Fruit fly (Drosophila melanogaster) whole organism, embryonic: Measurements from ENCODE around the gene Sirt4.

Experiments
- CG11696 ChIP-seq: fragments of 200-800 bp; sonication (Bioruptor generic); IDR thresholded peaks from 2 replicates; pipeline ENCODE4 v1.3.6; 2022; ENCODE audit warnings: missing biosample characterization, missing genetic modification characterization
- CG12391 ChIP-seq: fragments of 200-800 bp; sonication (Bioruptor generic); optimal IDR thresholded peaks from 3 replicates; lab custom pipeline; 2018; ENCODE audit warnings: missing biosample characterization, mild to moderate bottlenecking, missing genetic modification characterization, moderate library complexity
- CG13287 ChIP-seq: fragments of 200-800 bp; sonication (Bioruptor generic); IDR thresholded peaks from 2 replicates; pipeline ENCODE4 v1.3.6; 2022; ENCODE audit warnings: missing biosample characterization, missing genetic modification characterization; ENCODE audit not compliant: partially characterized antibody
- CG14441 ChIP-seq: fragments of 200-800 bp; sonication (Bioruptor generic); IDR thresholded peaks from 2 replicates; pipeline ENCODE4 v1.3.6; 2022; ENCODE audit warnings: missing biosample characterization, missing genetic modification characterization
- CG1529 ChIP-seq: fragments of 200-800 bp; sonication (Bioruptor generic); optimal IDR thresholded peaks from 3 replicates; lab custom pipeline; 2018; ENCODE audit warnings: missing biosample characterization, missing genetic modification characterization
- CG15479 ChIP-seq: fragments of 200-800 bp; sonication (Bioruptor generic); optimal IDR thresholded peaks from 3 replicates; lab custom pipeline; 2019; ENCODE audit warnings: missing biosample characterization, mild to moderate bottlenecking, missing genetic modification characterization, moderate library complexity
- CG15514 ChIP-seq: fragments of 200-800 bp; sonication (Bioruptor generic); optimal IDR thresholded peaks from 3 replicates; lab custom pipeline; 2017; ENCODE audit warnings: missing biosample characterization, missing genetic modification characterization, mild to moderate bottlenecking, moderate library complexity, missing genetic modification reagents
- CG15601 ChIP-seq: fragments of 200-800 bp; sonication (Bioruptor generic); optimal IDR thresholded peaks from 3 replicates; lab custom pipeline; 2019; ENCODE audit warnings: missing biosample characterization, mild to moderate bottlenecking, missing genetic modification characterization, moderate library complexity
- CG17802 ChIP-seq: fragments of 200-800 bp; sonication (Bioruptor generic); optimal IDR thresholded peaks from 2 replicates; lab custom pipeline; 2018; ENCODE audit warnings: missing biosample characterization, mild to moderate bottlenecking, missing genetic modification characterization, moderate library complexity
- CG2199 ChIP-seq: fragments of 200-800 bp; sonication (Bioruptor generic); IDR thresholded peaks from 3 replicates; pipeline ENCODE4 v1.3.6; 2022; ENCODE audit warnings: missing biosample characterization, missing genetic modification characterization
- CG30020 ChIP-seq: fragments of 200-800 bp; optimal IDR thresholded peaks from 2 replicates; lab custom pipeline; 2019; ENCODE audit warnings: missing biosample characterization, mild to moderate bottlenecking, missing genetic modification characterization, moderate library complexity
- CG31224 ChIP-seq: fragments of 200-800 bp; sonication (Bioruptor generic); IDR thresholded peaks from 2 replicates; pipeline ENCODE4 v1.3.6; 2022; ENCODE audit warnings: missing biosample characterization, missing genetic modification characterization
- CG3163 ChIP-seq: fragments of 200-800 bp; sonication (Bioruptor generic); optimal IDR thresholded peaks from 3 replicates; lab custom pipeline; 2016; ENCODE audit warnings: missing biosample characterization, missing genetic modification characterization
- CG32767 ChIP-seq: fragments of 200-800 bp; sonication (Bioruptor generic); IDR thresholded peaks from 2 replicates; pipeline ENCODE4 v1.3.6; 2022; ENCODE audit warnings: missing biosample characterization, missing genetic modification characterization
- CG33557 ChIP-seq: fragments of 200-800 bp; sonication (Bioruptor generic); optimal IDR thresholded peaks from 2 replicates; lab custom pipeline; 2019; ENCODE audit warnings: missing biosample characterization, mild to moderate bottlenecking, missing genetic modification characterization, moderate library complexity
- CG34422 ChIP-seq: fragments of 200-800 bp; sonication (Bioruptor generic); IDR thresholded peaks from 3 replicates; pipeline ENCODE4 v1.3.6; 2022; ENCODE audit warnings: missing biosample characterization, missing genetic modification characterization
- CG6791 ChIP-seq: fragments of 200-800 bp; sonication (Bioruptor generic); IDR thresholded peaks from 3 replicates; pipeline ENCODE4 v1.3.6; 2022; ENCODE audit warnings: missing biosample characterization, missing genetic modification characterization; ENCODE audit not compliant: partially characterized antibody
- CG8388 ChIP-seq: fragments of 200-800 bp; sonication (Bioruptor generic); optimal IDR thresholded peaks from 2 replicates; lab custom pipeline; 2019; ENCODE audit warnings: missing biosample characterization, mild to moderate bottlenecking, missing genetic modification characterization, moderate library complexity
- CG8924 ChIP-seq: fragments of 200-800 bp; optimal IDR thresholded peaks from 3 replicates; lab custom pipeline; 2019; ENCODE audit warnings: missing biosample characterization, mild to moderate bottlenecking, missing genetic modification characterization, moderate library complexity
- Camta ChIP-seq: fragments of 200-800 bp; sonication (Bioruptor generic); optimal IDR thresholded peaks from 2 replicates; lab custom pipeline; 2016; ENCODE audit warnings: missing biosample characterization, missing genetic modification characterization
- Chrac-16 ChIP-seq: fragments of 200-800 bp; sonication (Bioruptor generic); optimal IDR thresholded peaks from 3 replicates; lab custom pipeline; 2016; ENCODE audit warnings: missing biosample characterization, missing genetic modification characterization
- CrebB ChIP-seq: fragments of 200-800 bp; sonication (Bioruptor generic); optimal IDR thresholded peaks from 3 replicates; lab custom pipeline; 2018; ENCODE audit warnings: missing biosample characterization, mild to moderate bottlenecking, missing genetic modification characterization
- Dek ChIP-seq: fragments of 200-800 bp; sonication (Bioruptor generic); optimal IDR thresholded peaks from 3 replicates; lab custom pipeline; 2019; ENCODE audit warnings: missing biosample characterization, mild to moderate bottlenecking, missing genetic modification characterization, moderate library complexity
- Dfd ChIP-seq, 2 experiments: fragments of >200 bp; optimal IDR thresholded peaks; 2 replicates each; lab custom pipeline; 2017; ENCODE audit warnings: missing biosample characterization in 2 of 2, missing genetic modification characterization in 2 of 2
- Dip3 ChIP-seq: fragments of 200-800 bp; sonication (Bioruptor generic); optimal IDR thresholded peaks from 3 replicates; lab custom pipeline; 2016; ENCODE audit warnings: missing biosample characterization, missing genetic modification characterization
- Ets97D ChIP-seq: fragments of 200-800 bp; sonication (Bioruptor generic); optimal IDR thresholded peaks from 3 replicates; lab custom pipeline; 2016; ENCODE audit warnings: missing biosample characterization, missing genetic modification characterization
- Hand ChIP-seq: fragments of 200-800 bp; sonication (Bioruptor generic); optimal IDR thresholded peaks from 2 replicates; lab custom pipeline; 2017; ENCODE audit warnings: mild to moderate bottlenecking, missing biosample characterization, missing genetic modification reagents, missing genetic modification characterization
- Hey ChIP-seq: fragments of 200-800 bp; sonication (Bioruptor generic); optimal IDR thresholded peaks from 3 replicates; lab custom pipeline; 2018; ENCODE audit warnings: missing biosample characterization, mild to moderate bottlenecking, missing genetic modification characterization
- Hmr ChIP-seq: fragments of 200-800 bp; sonication (Bioruptor generic); optimal IDR thresholded peaks from 3 replicates; lab custom pipeline; 2017; ENCODE audit warnings: mild to moderate bottlenecking, missing biosample characterization, missing genetic modification reagents, missing genetic modification characterization
- Lhr ChIP-seq: fragments of 200-800 bp; sonication (Bioruptor generic); optimal IDR thresholded peaks from 3 replicates; lab custom pipeline; 2017; ENCODE audit warnings: mild to moderate bottlenecking, missing biosample characterization, missing genetic modification reagents, missing genetic modification characterization
- Myb ChIP-seq: fragments of 200-800 bp; sonication (Bioruptor generic); optimal IDR thresholded peaks from 2 replicates; lab custom pipeline; 2016; ENCODE audit warnings: missing biosample characterization, missing genetic modification characterization
- NK7.1 ChIP-seq: fragments of 200-800 bp; sonication (Bioruptor generic); optimal IDR thresholded peaks from 3 replicates; lab custom pipeline; 2016; ENCODE audit warnings: missing biosample characterization, missing genetic modification characterization
- Nf-YB ChIP-seq: fragments of 200-800 bp; sonication (Bioruptor generic); optimal IDR thresholded peaks from 3 replicates; lab custom pipeline; 2019; ENCODE audit warnings: missing biosample characterization, mild to moderate bottlenecking, missing genetic modification characterization, moderate library complexity
- PHDP ChIP-seq: fragments of 200-800 bp; sonication (Bioruptor generic); optimal IDR thresholded peaks from 3 replicates; lab custom pipeline; 2018; ENCODE audit warnings: missing biosample characterization, mild to moderate bottlenecking, missing genetic modification characterization, moderate library complexity
- fd3F ChIP-seq: fragments of 200-800 bp; sonication (Bioruptor generic); optimal IDR thresholded peaks from 2 replicates; lab custom pipeline; 2018; ENCODE audit warnings: missing biosample characterization, mild to moderate bottlenecking, missing genetic modification characterization, moderate library complexity
- fu2 ChIP-seq: fragments of 200-800 bp; sonication (Bioruptor generic); optimal IDR thresholded peaks from 2 replicates; lab custom pipeline; 2016; ENCODE audit warnings: missing biosample characterization, missing genetic modification characterization
- gcm2 ChIP-seq: fragments of 200-800 bp; sonication (Bioruptor generic); optimal IDR thresholded peaks from 2 replicates; lab custom pipeline; 2016; ENCODE audit warnings: missing biosample characterization, missing genetic modification characterization
- gt ChIP-seq: fragments of 200-800 bp; sonication (Bioruptor generic); IDR thresholded peaks from 2 replicates; pipeline ENCODE4 v1.3.6; 2022; ENCODE audit warnings: missing biosample characterization, missing genetic modification characterization
- h ChIP-seq: fragments of >200 bp; optimal IDR thresholded peaks from 2 replicates; lab custom pipeline; 2017
- lab ChIP-seq: fragments of 200-800 bp; sonication (Bioruptor generic); optimal IDR thresholded peaks from 3 replicates; lab custom pipeline; 2017; ENCODE audit warnings: missing biosample characterization, missing genetic modification characterization, mild to moderate bottlenecking, moderate library complexity, missing genetic modification reagents
- onecut ChIP-seq: fragments of 200-800 bp; sonication (Bioruptor generic); IDR thresholded peaks from 2 replicates; pipeline ENCODE4 v1.3.6; 2022; ENCODE audit warnings: missing biosample characterization, missing genetic modification characterization
- p53 ChIP-seq: fragments of 200-800 bp; sonication (Bioruptor generic); optimal IDR thresholded peaks from 2 replicates; lab custom pipeline; 2016; ENCODE audit warnings: missing biosample characterization, missing genetic modification characterization
- pan ChIP-seq, 4 experiments: fragments of >200 bp in 3 of 4; fragments of 200-800 bp in 1 of 4; sonication (Bioruptor generic) in 1 of 4; optimal IDR thresholded peaks in 3 of 4; IDR thresholded peaks in 1 of 4; 2 replicates each; pipeline versions ENCODE4 v1.3.6 to Lab custom; 2017 to 2022; ENCODE audit warnings: missing biosample characterization in 2 of 4, missing genetic modification characterization in 2 of 4, mixed read lengths in 1 of 4
- pb ChIP-seq: fragments of 200-800 bp; sonication (Bioruptor generic); optimal IDR thresholded peaks from 3 replicates; lab custom pipeline; 2016; ENCODE audit warnings: missing biosample characterization, missing genetic modification characterization
- pita ChIP-seq: fragments of 200-800 bp; sonication (Bioruptor generic); optimal IDR thresholded peaks from 2 replicates; lab custom pipeline; 2017; ENCODE audit warnings: missing biosample characterization, mild to moderate bottlenecking, missing genetic modification characterization
- salm ChIP-seq: fragments of 200-800 bp; sonication (Bioruptor generic); optimal IDR thresholded peaks from 2 replicates; lab custom pipeline; 2018; ENCODE audit warnings: missing biosample characterization, mild to moderate bottlenecking, missing genetic modification characterization
- sim ChIP-seq: fragments of 200-800 bp; sonication (Bioruptor generic); IDR thresholded peaks from 2 replicates; pipeline ENCODE4 v1.3.6; 2022; ENCODE audit warnings: missing biosample characterization, missing genetic modification characterization
- stc ChIP-seq: fragments of 200-800 bp; sonication (Bioruptor generic); IDR thresholded peaks from 2 replicates; pipeline ENCODE4 v1.3.6; 2022; ENCODE audit warnings: missing biosample characterization, missing genetic modification characterization
- tin ChIP-seq: fragments of 200-800 bp; sonication (Bioruptor generic); optimal IDR thresholded peaks from 3 replicates; lab custom pipeline; 2016; ENCODE audit warnings: missing biosample characterization, missing genetic modification characterization
- usp ChIP-seq: fragments of >200 bp; optimal IDR thresholded peaks from 2 replicates; lab custom pipeline; 2017; ENCODE audit warnings: missing biosample characterization, missing genetic modification characterization

Gene Sirt4

dm6 chrX:5648437-5648959, 17.2 kb downstream of the Sirt4 start, which contains the start of gene OtopLa:
OtopLa (minus strand) TSS chrX:5648487.
- TF ChIP-seq onecut (GFP tag; lab: Robert Waterston, UW), result peak; percentile 77
- TF ChIP-seq CG32767 (GFP tag; lab: Robert Waterston, UW), result peak; percentile 87
- no peak for TF ChIP-seq Hey
- peak; percentile 75 for TF ChIP-seq CG8924 (tag; lab: Kevin White, UChicago)
- peak; percentile 74 for TF ChIP-seq NK7.1 (GFP tag; lab: Kevin White, UChicago)
- peak; percentile 8 for TF ChIP-seq CG30020
- TF ChIP-seq PHDP (tag; lab: Kevin White, UChicago), result peak; percentile 86
- peak; percentile 65 for TF ChIP-seq CG15514 (GFP tag; lab: Kevin White, UChicago)
- peak; percentile 53; the same call in 1 of the 2 replicates for TF ChIP-seq gt (GFP tag; lab: Robert Waterston, UW)
- TF ChIP-seq Lhr, result peak; percentile 54
- peak; percentile 59 for TF ChIP-seq fd3F (GFP tag; lab: Kevin White, UChicago)
- TF ChIP-seq fu2 (GFP tag; lab: Kevin White, UChicago), result peak; percentile 59
- TF ChIP-seq CG6791 (GFP tag; lab: Robert Waterston, UW), result no peak
- peak; percentile 56 for TF ChIP-seq Ets97D (GFP tag; lab: Kevin White, UChicago)
- peak; percentile 85 for TF ChIP-seq Camta
- peak; percentile 73 for TF ChIP-seq Chrac-16 (GFP tag; lab: Kevin White, UChicago)
- no peak for TF ChIP-seq CG13287 (GFP tag; lab: Robert Waterston, UW)
- no peak for TF ChIP-seq pita (GFP tag; lab: Kevin White, UChicago)
- peak; percentile 84 for TF ChIP-seq CG12391 (tag; lab: Kevin White, UChicago)
- TF ChIP-seq CG3163 (GFP tag; lab: Kevin White, UChicago), result peak; percentile 61
- peak; percentile 52 for TF ChIP-seq Myb (GFP tag; lab: Kevin White, UChicago)
- peak; percentile 11 for TF ChIP-seq p53 (GFP tag; lab: Kevin White, UChicago)
- peak; percentile 52 for TF ChIP-seq gcm2 (GFP tag; lab: Kevin White, UChicago)
- peak; percentile 76 for TF ChIP-seq CG15601
- no peak for TF ChIP-seq CG15479 (GFP tag; lab: Kevin White, UChicago)
- TF ChIP-seq stc (GFP tag; lab: Robert Waterston, UW), result peak; percentile 85
- no peak for TF ChIP-seq usp
- TF ChIP-seq CG34422 (GFP tag; lab: Robert Waterston, UW), result peak; percentile 88
- peak; percentile 69 for TF ChIP-seq Dek
- TF ChIP-seq Dfd (GFP tag; optimal IDR thresholded peaks at IDR 0.05; lab: Kevin White, UChicago), result no peak
- TF ChIP-seq pb, result peak; percentile 77
- TF ChIP-seq CrebB (tag; lab: Kevin White, UChicago), result peak; percentile 57
- TF ChIP-seq CG8388 (GFP tag; lab: Kevin White, UChicago), result peak; percentile 81
- peak; percentile 80 for TF ChIP-seq Hmr (GFP tag; lab: Kevin White, UChicago)
- peak; percentile 78 for TF ChIP-seq salm (tag; lab: Kevin White, UChicago)
- peak; percentile 66 for TF ChIP-seq Hand
- peak; percentile 84 for TF ChIP-seq tin (GFP tag; lab: Kevin White, UChicago)
- no peak for TF ChIP-seq pan (optimal IDR thresholded peaks at IDR 0.05; lab: Kevin White, UChicago)
- TF ChIP-seq pan (GFP tag; optimal IDR thresholded peaks at IDR 0.05 in 1 of 2, IDR thresholded peaks at IDR 0.05 in 1 of 2), result peak in 1 of 2 experiments; percentile 87
- TF ChIP-seq h, result no peak
- TF ChIP-seq CG31224 (GFP tag; lab: Robert Waterston, UW), result peak; percentile 58; the same call in 1 of the 2 replicates
- peak; percentile 56 for TF ChIP-seq Nf-YB (GFP tag; lab: Kevin White, UChicago)
- TF ChIP-seq lab, result peak; percentile 90
- peak; percentile 50 for TF ChIP-seq CG11696 (GFP tag; lab: Robert Waterston, UW)
- TF ChIP-seq sim (GFP tag; lab: Robert Waterston, UW), result peak; percentile 67; the same call in 1 of the 2 replicates
- TF ChIP-seq CG14441 (GFP tag; lab: Robert Waterston, UW), result peak; percentile 80
- TF ChIP-seq CG33557 (GFP tag; lab: Kevin White, UChicago), result peak; percentile 42
- TF ChIP-seq CG2199, result no peak
- peak; percentile 78 for TF ChIP-seq CG1529 (GFP tag; lab: Kevin White, UChicago)
- TF ChIP-seq Dip3 (GFP tag; lab: Kevin White, UChicago), result peak; percentile 35
- TF ChIP-seq CG17802 (tag; lab: Kevin White, UChicago), result peak; percentile 73
